Worm (Caenorhabditis elegans) whole organism, L2 larva: ENCODE results near the gene W02H3.1.

Experiments
- C34F6.9 ChIP-seq: fragments of 150-350 bp; optimal IDR thresholded peaks from 2 replicates; lab custom pipeline; 2014; ENCODE audit warnings: missing biosample characterization, missing genetic modification characterization
- F13H6.1 ChIP-seq: sonication (generic microtip); optimal IDR thresholded peaks from 2 replicates; lab custom pipeline; 2016; ENCODE audit warnings: missing genetic modification characterization, missing compliant biosample characterization
- R02D3.7 ChIP-seq: fragments of 150-350 bp; optimal IDR thresholded peaks from 2 replicates; lab custom pipeline; 2014; ENCODE audit warnings: missing biosample characterization, missing genetic modification characterization
- Y55F3AM.14 ChIP-seq: fragments of 200-800 bp; sonication (Bioruptor generic); optimal IDR thresholded peaks from 2 replicates; lab custom pipeline; 2018; ENCODE audit warnings: mild to moderate bottlenecking, missing genetic modification characterization, missing compliant biosample characterization
- ZK546.5 ChIP-seq: sonication (generic microtip); optimal IDR thresholded peaks from 2 replicates; lab custom pipeline; 2017; ENCODE audit warnings: missing biosample characterization, missing genetic modification characterization
- alr-1 ChIP-seq: fragments of 150-350 bp; optimal IDR thresholded peaks from 2 replicates; lab custom pipeline; 2014; ENCODE audit warnings: missing biosample characterization, missing genetic modification characterization
- aly-2 ChIP-seq: fragments of 150-350 bp; optimal IDR thresholded peaks from 2 replicates; lab custom pipeline; 2014; ENCODE audit warnings: missing biosample characterization, missing genetic modification characterization
- ama-1 ChIP-seq: fragments of 150-350 bp; optimal IDR thresholded peaks from 2 replicates; lab custom pipeline; 2018; ENCODE audit warnings: inconsistent platforms
- blmp-1 ChIP-seq: sonication (generic microtip); optimal IDR thresholded peaks from 2 replicates; lab custom pipeline; 2017; ENCODE audit warnings: missing genetic modification characterization, mild to moderate bottlenecking, missing compliant biosample characterization, antibody characterized with exemption, moderate library complexity; ENCODE audit not compliant: insufficient read depth
- ceh-16 ChIP-seq: fragments of 150-350 bp; optimal IDR thresholded peaks from 2 replicates; lab custom pipeline; 2014; ENCODE audit warnings: missing biosample characterization, missing genetic modification characterization
- ceh-82 ChIP-seq: fragments of 150-350 bp; optimal IDR thresholded peaks from 2 replicates; lab custom pipeline; 2014; ENCODE audit warnings: missing biosample characterization, missing genetic modification characterization
- crh-2 ChIP-seq: sonication (generic microtip); optimal IDR thresholded peaks from 2 replicates; lab custom pipeline; 2017; ENCODE audit warnings: missing biosample characterization, missing genetic modification characterization
- dmd-4 ChIP-seq: sonication (generic microtip); optimal IDR thresholded peaks from 2 replicates; lab custom pipeline; 2017; ENCODE audit warnings: missing biosample characterization, missing genetic modification characterization
- egl-27 ChIP-seq: sonication (generic microtip); optimal IDR thresholded peaks from 3 replicates; lab custom pipeline; 2017; ENCODE audit warnings: missing biosample characterization, missing genetic modification reagents, missing genetic modification characterization
- elt-1 ChIP-seq: fragments of 150-350 bp; optimal IDR thresholded peaks from 2 replicates; lab custom pipeline; 2014; ENCODE audit warnings: missing biosample characterization, missing genetic modification characterization
- elt-3 ChIP-seq: sonication (generic microtip); optimal IDR thresholded peaks from 2 replicates; lab custom pipeline; 2017; ENCODE audit warnings: missing biosample characterization, missing genetic modification characterization
- fos-1 ChIP-seq: fragments of 150-350 bp; optimal IDR thresholded peaks from 2 replicates; lab custom pipeline; 2014; ENCODE audit warnings: missing biosample characterization, missing genetic modification characterization
- gmeb-1 ChIP-seq: fragments of 150-350 bp; optimal IDR thresholded peaks from 2 replicates; lab custom pipeline; 2014; ENCODE audit warnings: missing biosample characterization, missing genetic modification characterization
- lin-11 ChIP-seq: fragments of 150-350 bp; sonication (generic microtip); optimal IDR thresholded peaks from 2 replicates; lab custom pipeline; 2014; ENCODE audit warnings: missing biosample characterization, missing genetic modification characterization, inconsistent platforms, mixed read lengths
- lin-13 ChIP-seq: fragments of 150-350 bp; optimal IDR thresholded peaks from 2 replicates; lab custom pipeline; 2014; ENCODE audit warnings: missing biosample characterization, missing genetic modification reagents, missing genetic modification characterization
- lin-39 ChIP-seq: fragments of 150-350 bp; optimal IDR thresholded peaks from 2 replicates; lab custom pipeline; 2014; ENCODE audit warnings: missing biosample characterization, missing genetic modification reagents, missing genetic modification characterization
- lsy-2 ChIP-seq, 2 experiments: fragments of 150-350 bp in 1 of 2; sonication (generic microtip) in 1 of 2; optimal IDR thresholded peaks; 2 replicates each; lab custom pipeline; 2014 to 2017; ENCODE audit warnings: missing biosample characterization in 2 of 2, missing genetic modification characterization in 2 of 2
- mab-5 ChIP-seq: fragments of 150-350 bp; optimal IDR thresholded peaks from 2 replicates; lab custom pipeline; 2014; ENCODE audit warnings: missing biosample characterization, missing genetic modification characterization
- mbf-1 ChIP-seq: sonication (generic microtip); optimal IDR thresholded peaks from 2 replicates; lab custom pipeline; 2017; ENCODE audit warnings: missing biosample characterization, missing genetic modification characterization
- mdl-1 ChIP-seq, 2 experiments: fragments of 150-350 bp in 1 of 2; sonication (generic microtip) in 1 of 2; optimal IDR thresholded peaks; 2 replicates each; lab custom pipeline; 2017; ENCODE audit warnings: missing biosample characterization in 2 of 2, missing genetic modification characterization in 2 of 2
- nhr-10 ChIP-seq: sonication (generic microtip); optimal IDR thresholded peaks from 2 replicates; lab custom pipeline; 2017; ENCODE audit warnings: missing biosample characterization, missing genetic modification characterization
- nhr-11 ChIP-seq: fragments of 150-350 bp; optimal IDR thresholded peaks from 2 replicates; lab custom pipeline; 2014; ENCODE audit warnings: missing biosample characterization, missing genetic modification characterization
- nhr-12 ChIP-seq: fragments of 150-350 bp; optimal IDR thresholded peaks from 2 replicates; lab custom pipeline; 2014; ENCODE audit warnings: missing biosample characterization, missing genetic modification characterization
- nhr-129 ChIP-seq: fragments of 150-350 bp; optimal IDR thresholded peaks from 2 replicates; lab custom pipeline; 2014; ENCODE audit warnings: missing biosample characterization, missing genetic modification characterization
- nhr-21 ChIP-seq: fragments of 150-350 bp; optimal IDR thresholded peaks from 2 replicates; lab custom pipeline; 2014; ENCODE audit warnings: missing biosample characterization, missing genetic modification characterization
- nhr-23 ChIP-seq: fragments of 150-350 bp; optimal IDR thresholded peaks from 2 replicates; lab custom pipeline; 2014; ENCODE audit warnings: missing biosample characterization, missing genetic modification reagents, missing genetic modification characterization
- nhr-237 ChIP-seq: fragments of 150-350 bp; optimal IDR thresholded peaks from 2 replicates; lab custom pipeline; 2014; ENCODE audit warnings: missing biosample characterization, missing genetic modification characterization
- nhr-25 ChIP-seq: fragments of 150-350 bp; sonication (generic microtip); optimal IDR thresholded peaks from 3 replicates; lab custom pipeline; 2014; ENCODE audit warnings: missing biosample characterization, missing genetic modification characterization
- nhr-6 ChIP-seq: fragments of 150-350 bp; optimal IDR thresholded peaks from 2 replicates; lab custom pipeline; 2014; ENCODE audit warnings: missing biosample characterization, missing genetic modification characterization
- nhr-77 ChIP-seq: fragments of 150-350 bp; optimal IDR thresholded peaks from 2 replicates; lab custom pipeline; 2014; ENCODE audit warnings: missing biosample characterization, missing genetic modification characterization
- peb-1 ChIP-seq: fragments of 150-350 bp; optimal IDR thresholded peaks from 2 replicates; lab custom pipeline; 2014; ENCODE audit warnings: missing biosample characterization, missing genetic modification characterization
- sem-4 ChIP-seq: fragments of 150-350 bp; optimal IDR thresholded peaks from 2 replicates; lab custom pipeline; 2014; ENCODE audit warnings: missing biosample characterization, missing genetic modification reagents, missing genetic modification characterization
- skn-1 ChIP-seq: sonication (generic microtip); optimal IDR thresholded peaks from 2 replicates; lab custom pipeline; 2017; ENCODE audit warnings: missing biosample characterization, missing genetic modification characterization
- sma-3 ChIP-seq: sonication (generic microtip); optimal IDR thresholded peaks from 2 replicates; lab custom pipeline; 2016; ENCODE audit warnings: missing genetic modification reagents, missing genetic modification characterization, missing compliant biosample characterization
- sma-9 ChIP-seq, 2 experiments: fragments of 150-350 bp in 1 of 2; sonication (generic microtip) in 1 of 2; optimal IDR thresholded peaks; 2 replicates each; lab custom pipeline; 2014 to 2016; ENCODE audit warnings: missing genetic modification characterization in 2 of 2, mild to moderate bottlenecking in 1 of 2, missing biosample characterization in 1 of 2, missing compliant biosample characterization in 1 of 2, missing genetic modification reagents in 1 of 2, moderate library complexity in 1 of 2
- snpc-4 ChIP-seq: fragments of 150-350 bp; optimal IDR thresholded peaks from 2 replicates; lab custom pipeline; 2014; ENCODE audit warnings: missing biosample characterization, missing genetic modification characterization
- unc-39 ChIP-seq: fragments of 150-350 bp; optimal IDR thresholded peaks from 2 replicates; lab custom pipeline; 2014; ENCODE audit warnings: missing biosample characterization, missing genetic modification characterization
- unc-55 ChIP-seq: fragments of 150-350 bp; sonication (generic microtip); optimal IDR thresholded peaks from 3 replicates; lab custom pipeline; 2014; ENCODE audit warnings: missing biosample characterization, missing genetic modification reagents, missing genetic modification characterization
- unc-62 ChIP-seq: fragments of 150-350 bp; optimal IDR thresholded peaks from 2 replicates; lab custom pipeline; 2014; ENCODE audit warnings: missing biosample characterization, missing genetic modification reagents, missing genetic modification characterization
- zag-1 ChIP-seq: fragments of 150-350 bp; optimal IDR thresholded peaks from 2 replicates; lab custom pipeline; 2014; ENCODE audit warnings: missing biosample characterization, missing genetic modification characterization
- ztf-1 ChIP-seq: fragments of 200-800 bp; sonication (Bioruptor generic); conservative IDR thresholded peaks from 2 replicates; pipeline ENCODE4 v1.3.6; 2022; ENCODE audit warnings: missing genetic modification characterization, missing compliant biosample characterization
- ztf-11 ChIP-seq: sonication (generic microtip); optimal IDR thresholded peaks from 2 replicates; lab custom pipeline; 2017; ENCODE audit warnings: missing biosample characterization, missing genetic modification characterization
- ztf-4 ChIP-seq: fragments of 150-350 bp; optimal IDR thresholded peaks from 2 replicates; lab custom pipeline; 2014; ENCODE audit warnings: missing biosample characterization, missing genetic modification characterization

The W02H3.1 gene

DNA sequence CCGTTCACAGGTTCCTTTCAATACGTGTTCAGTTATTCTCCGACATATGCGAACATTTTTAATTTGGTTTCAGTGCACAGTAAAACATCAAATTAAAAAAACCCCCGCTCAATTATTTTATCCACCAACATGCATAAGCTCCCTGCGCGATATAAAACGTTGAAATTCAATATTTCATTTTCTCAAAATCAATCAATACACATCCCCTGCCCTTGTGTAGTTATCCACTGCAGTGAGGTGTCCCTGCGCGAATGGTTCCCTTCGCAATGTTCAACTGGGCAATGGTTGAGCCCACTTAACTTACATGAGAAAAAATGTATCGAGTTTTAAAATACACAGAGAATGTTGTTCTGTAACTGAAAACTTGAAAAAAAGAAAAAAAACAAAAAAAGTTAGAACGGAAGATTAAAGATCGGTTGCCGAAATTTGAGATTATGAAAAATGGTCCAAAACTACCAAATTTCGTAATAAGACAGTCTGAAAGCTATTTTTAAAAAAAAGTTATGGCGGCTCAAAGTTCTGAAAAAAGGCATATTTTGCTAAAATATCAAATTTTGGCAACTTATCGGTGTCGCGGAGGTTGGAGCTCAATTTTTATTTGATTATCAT lies 11.2 kb downstream of the W02H3.1 start:
- TF ChIP-seq F13H6.1 (tag; lab: Kevin White, UChicago) (peak; percentile 100), nhr-23 (tag; lab: Kevin White, UChicago) (peak; percentile 56), blmp-1 (tag; lab: Kevin White, UChicago) (peak; percentile 88), aly-2 (tag; lab: Kevin White, UChicago) (peak; percentile 67), ama-1 (lab: Kevin White, UChicago) (peak; percentile 66), nhr-21 (tag; lab: Kevin White, UChicago) (peak; percentile 100), nhr-11 (peak; percentile 85), nhr-129 (peak; percentile 100), ceh-82 (peak; percentile 99), nhr-77 (tag; lab: Kevin White, UChicago) (peak; percentile 100), peb-1 (tag; lab: Kevin White, UChicago) (peak; percentile 26), dmd-4 (tag; lab: Kevin White, UChicago) (peak; percentile 85), zag-1 (tag; lab: Kevin White, UChicago) (peak; percentile 100), ceh-16 (tag; lab: Kevin White, UChicago) (peak; percentile 95), nhr-6 (tag; lab: Kevin White, UChicago) (peak; percentile 99), lin-39 (tag; lab: Kevin White, UChicago) (peak; percentile 100), nhr-25 (tag; lab: Kevin White, UChicago) (peak; percentile 99), ztf-1 (GFP tag; lab: Robert Waterston, UW) (peak; percentile 93; the same call in 1 of the 2 replicates), ztf-11 (tag; lab: Kevin White, UChicago) (peak; percentile 84), lin-11 (tag; lab: Kevin White, UChicago) (peak; percentile 100), lsy-2 (tag; optimal IDR thresholded peaks at IDR 0.05; lab: Kevin White, UChicago) (peak; percentile 97 to 98), gmeb-1 (tag; lab: Kevin White, UChicago) (peak; percentile 97), skn-1 (tag; lab: Kevin White, UChicago) (peak; percentile 93), mab-5 (tag; lab: Kevin White, UChicago) (peak; percentile 99), egl-27 (tag; lab: Kevin White, UChicago) (peak; percentile 100), sma-9 (GFP tag; optimal IDR thresholded peaks at IDR 0.05; lab: Kevin White, UChicago) (peak; percentile 100), sma-9 (tag; optimal IDR thresholded peaks at IDR 0.05; lab: Kevin White, UChicago) (peak; percentile 94), crh-2 (tag; lab: Kevin White, UChicago) (peak; percentile 100), Y55F3AM.14 (GFP tag; lab: Kevin White, UChicago) (peak; percentile 97), sem-4 (tag; lab: Kevin White, UChicago) (peak; percentile 99), unc-62 (GFP tag; lab: Kevin White, UChicago) (peak; percentile 99), mdl-1 (tag; optimal IDR thresholded peaks at IDR 0.05; lab: Kevin White, UChicago) (peak; percentile 95 to 97), unc-55 (GFP tag; lab: Kevin White, UChicago) (peak; percentile 100), nhr-237 (tag; lab: Kevin White, UChicago) (peak; percentile 100), elt-1 (tag; lab: Kevin White, UChicago) (peak; percentile 54), unc-39 (tag; lab: Kevin White, UChicago) (peak; percentile 98), sma-3 (peak; percentile 100), R02D3.7 (tag; lab: Kevin White, UChicago) (peak; percentile 89), ZK546.5 (tag; lab: Kevin White, UChicago) (peak; percentile 90), nhr-10 (tag; lab: Kevin White, UChicago) (peak; percentile 100), lin-13 (GFP tag; lab: Kevin White, UChicago) (peak; percentile 99), ztf-4 (tag; lab: Kevin White, UChicago) (peak; percentile 99), mbf-1 (peak; percentile 82), C34F6.9 (tag; lab: Kevin White, UChicago) (peak; percentile 100), snpc-4 (tag; lab: Kevin White, UChicago) (peak; percentile 94), fos-1 (peak; percentile 100), elt-3 (peak; percentile 100), nhr-12 (peak; percentile 75), alr-1 (peak; percentile 61)
- TF ChIP-seq, all 48 proteins: peak for 48
